ENCODE assay signal across 5 fruit fly cellular contexts in the genomic region with DNA sequence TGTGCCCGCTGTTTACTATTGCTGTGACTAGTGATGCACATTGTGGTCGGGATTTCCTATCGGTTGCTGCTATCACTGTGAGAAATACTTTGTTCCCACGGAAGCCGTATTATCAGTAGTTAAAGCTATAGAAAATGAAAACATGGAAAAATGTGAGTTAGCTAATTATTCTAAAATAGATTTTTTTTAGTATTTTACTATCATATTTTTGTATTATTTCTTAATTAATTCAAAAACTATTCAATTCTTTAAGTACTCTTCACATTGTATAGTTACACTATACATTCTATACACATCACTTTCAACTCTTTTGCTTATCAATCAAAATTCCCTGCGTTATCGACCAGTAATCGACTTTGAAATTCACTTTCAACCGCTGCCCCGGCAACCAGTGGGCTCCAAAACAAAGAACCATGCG.
TF ChIP-seq lines count a peak whose summit lies in the region.

Naxd (minus strand) TSS at position 45 of the 418 bp plus-strand sequence.
CG14079 (plus strand) TSS at position 335 of the 418 bp plus-strand sequence.

TF ChIP-seq in whole organism, adult, 20 proteins besides CTCF, POLR2A, EP300 and RAD21 (continued from another document):
- TF ChIP-seq CG7101 (tag; optimal IDR thresholded peaks at IDR 0.05; lab: Kevin White, UChicago) (peak; percentile 87), pad (GFP tag; optimal IDR thresholded peaks at IDR 0.05; lab: Kevin White, UChicago) (peak; percentile 36), cic (GFP tag; optimal IDR thresholded peaks at IDR 0.05; lab: Kevin White, UChicago) (peak; percentile 63)

TF ChIP-seq in whole organism, embryonic, 481 proteins besides CTCF, POLR2A, EP300 and RAD21 (continued from another document and continues in another):
- TF ChIP-seq phol (tag; optimal IDR thresholded peaks at IDR 0.05; lab: Kevin White, UChicago) (peak; percentile 59), otp (GFP tag; IDR thresholded peaks at IDR 0.05; lab: Robert Waterston, UW) (no peak), CG2116 (GFP tag; optimal IDR thresholded peaks at IDR 0.05; lab: Kevin White, UChicago) (peak; percentile 46), CG4617 (GFP tag; optimal IDR thresholded peaks at IDR 0.05; lab: Kevin White, UChicago; ENCODE audit: borderline replicate concordance) (peak; percentile 46), sna (GFP tag; IDR thresholded peaks at IDR 0.05; lab: Robert Waterston, UW; ENCODE audit: partially characterized antibody) (no peak), Myb (GFP tag; optimal IDR thresholded peaks at IDR 0.05; lab: Kevin White, UChicago) (peak; percentile 52), pan (optimal IDR thresholded peaks at IDR 0.05; lab: Kevin White, UChicago) (no peak), pan (GFP tag; optimal IDR thresholded peaks at IDR 0.05 in 1 of 2, IDR thresholded peaks at IDR 0.05 in 1 of 2) (peak in 1 of 2 experiments; percentile 76), dpn (GFP tag; optimal IDR thresholded peaks at IDR 0.05; lab: Kevin White, UChicago) (peak; percentile 34 to 70), sisA (GFP tag; IDR thresholded peaks at IDR 0.05; lab: Robert Waterston, UW) (peak; percentile 76), amos (GFP tag; IDR thresholded peaks at IDR 0.05; lab: Robert Waterston, UW; ENCODE audit: partially characterized antibody) (no peak; the same call in 1 of the 2 replicates), CG11247 (GFP tag; IDR thresholded peaks at IDR 0.05; lab: Robert Waterston, UW) (no peak), Sox100B (GFP tag; optimal IDR thresholded peaks at IDR 0.05; lab: Kevin White, UChicago) (peak; percentile 38), Blimp-1 (GFP tag; optimal IDR thresholded peaks at IDR 0.05; lab: Kevin White, UChicago) (peak; percentile 60), zen2 (GFP tag; IDR thresholded peaks at IDR 0.05; lab: Robert Waterston, UW; ENCODE audit: partially characterized antibody) (no peak), tio (GFP tag; optimal IDR thresholded peaks at IDR 0.05; lab: Kevin White, UChicago) (peak; percentile 34), CG7839 (tag; optimal IDR thresholded peaks at IDR 0.05; lab: Kevin White, UChicago) (peak; percentile 83), eyg (GFP tag; optimal IDR thresholded peaks at IDR 0.05; lab: Kevin White, UChicago) (no peak), CG3065 (GFP tag; optimal IDR thresholded peaks at IDR 0.05; lab: Kevin White, UChicago) (no peak), ap (GFP tag; IDR thresholded peaks at IDR 0.05; lab: Robert Waterston, UW) (peak; percentile 68), D (optimal IDR thresholded peaks at IDR 0.05; lab: Kevin White, UChicago) (no peak), D (GFP tag; optimal IDR thresholded peaks at IDR 0.05; lab: Kevin White, UChicago) (no peak), chm (GFP tag; IDR thresholded peaks at IDR 0.05; lab: Robert Waterston, UW) (0 out of 2 replicates have a peak, but pooled peaks have one; percentile 21), Deaf1 (tag; optimal IDR thresholded peaks at IDR 0.05; lab: Kevin White, UChicago) (no peak), CrebB (tag; optimal IDR thresholded peaks at IDR 0.05; lab: Kevin White, UChicago) (no peak), MESR4 (GFP tag; optimal IDR thresholded peaks at IDR 0.05; lab: Kevin White, UChicago) (no peak), so (GFP tag; IDR thresholded peaks at IDR 0.05; lab: Robert Waterston, UW) (peak; percentile 45; the same call in 1 of the 3 replicates), CG12659 (GFP tag; optimal IDR thresholded peaks at IDR 0.05; lab: Kevin White, UChicago) (peak; percentile 74), CG13894 (tag; optimal IDR thresholded peaks at IDR 0.05; lab: Kevin White, UChicago) (no peak)

TF ChIP-seq in whole organism, prepupa, 60 proteins besides CTCF, POLR2A, EP300 and RAD21 (continued from another document and continues in another):
- peak; percentile 80 for TF ChIP-seq CG6792 (GFP tag; optimal IDR thresholded peaks at IDR 0.05; lab: Kevin White, UChicago)
- peak; percentile 87 for TF ChIP-seq acj6 (GFP tag; optimal IDR thresholded peaks at IDR 0.05; lab: Kevin White, UChicago)
- TF ChIP-seq vri (GFP tag; optimal IDR thresholded peaks at IDR 0.05; lab: Kevin White, UChicago), result no peak
- no peak for TF ChIP-seq CG6276 (GFP tag; optimal IDR thresholded peaks at IDR 0.05; lab: Kevin White, UChicago)
- peak; percentile 87 for TF ChIP-seq Hr4 (GFP tag; optimal IDR thresholded peaks at IDR 0.05; lab: Kevin White, UChicago)
- TF ChIP-seq CG6163 (GFP tag; IDR thresholded peaks at IDR 0.05; lab: Robert Waterston, UW), result peak; percentile 83
- peak; percentile 92 for TF ChIP-seq Sox14 (GFP tag; optimal IDR thresholded peaks at IDR 0.05; lab: Kevin White, UChicago)
- peak; percentile 86 for TF ChIP-seq eg (GFP tag; IDR thresholded peaks at IDR 0.05; lab: Robert Waterston, UW)
- TF ChIP-seq fkh (GFP tag; optimal IDR thresholded peaks at IDR 0.05; lab: Kevin White, UChicago), result peak; percentile 60
- TF ChIP-seq CG6808 (GFP tag; optimal IDR thresholded peaks at IDR 0.05; lab: Kevin White, UChicago), result peak; percentile 60
- TF ChIP-seq CG7368 (GFP tag; optimal IDR thresholded peaks at IDR 0.05; lab: Kevin White, UChicago), result peak; percentile 55
- peak; percentile 83 for TF ChIP-seq achi (GFP tag; optimal IDR thresholded peaks at IDR 0.05; lab: Kevin White, UChicago)
- peak; percentile 69 for TF ChIP-seq topi (GFP tag; optimal IDR thresholded peaks at IDR 0.05; lab: Kevin White, UChicago)
- peak; percentile 81 for TF ChIP-seq pdm3 (GFP tag; optimal IDR thresholded peaks at IDR 0.05; lab: Kevin White, UChicago)
- no peak for TF ChIP-seq Sox102F (GFP tag; optimal IDR thresholded peaks at IDR 0.05; lab: Kevin White, UChicago)
- TF ChIP-seq esn (GFP tag; optimal IDR thresholded peaks at IDR 0.05; lab: Kevin White, UChicago), result peak; percentile 80
- TF ChIP-seq CG9139 (GFP tag; optimal IDR thresholded peaks at IDR 0.05; lab: Kevin White, UChicago), result no peak
- TF ChIP-seq cyc (GFP tag; optimal IDR thresholded peaks at IDR 0.05; lab: Kevin White, UChicago), result peak; percentile 61
- no peak for TF ChIP-seq ss (GFP tag; optimal IDR thresholded peaks at IDR 0.05; lab: Kevin White, UChicago)
- TF ChIP-seq svp (GFP tag; lab: Kevin White, UChicago), result peak; percentile 75
- no peak for TF ChIP-seq CG6854 (GFP tag; optimal IDR thresholded peaks at IDR 0.05; lab: Kevin White, UChicago)
- TF ChIP-seq CG31627 (GFP tag; optimal IDR thresholded peaks at IDR 0.05; lab: Kevin White, UChicago), result peak; percentile 76
- TF ChIP-seq CG11294 (GFP tag; IDR thresholded peaks at IDR 0.05; lab: Robert Waterston, UW), result peak; percentile 69; the same call in 1 of the 2 replicates
- TF ChIP-seq spab (GFP tag; optimal IDR thresholded peaks at IDR 0.05; lab: Kevin White, UChicago), result no peak
- TF ChIP-seq Blimp-1 (GFP tag; optimal IDR thresholded peaks at IDR 0.05; lab: Kevin White, UChicago), result peak; percentile 34
- peak; percentile 74 for TF ChIP-seq CG34406 (GFP tag; optimal IDR thresholded peaks at IDR 0.05; lab: Kevin White, UChicago)
- TF ChIP-seq lz (GFP tag; optimal IDR thresholded peaks at IDR 0.05; lab: Kevin White, UChicago), result peak; percentile 70
- peak; percentile 51 for TF ChIP-seq CG10669 (GFP tag; optimal IDR thresholded peaks at IDR 0.05; lab: Kevin White, UChicago)
- peak; percentile 90 for TF ChIP-seq CG8119 (GFP tag; IDR thresholded peaks at IDR 0.05; lab: Robert Waterston, UW)
- TF ChIP-seq dsx (GFP tag; optimal IDR thresholded peaks at IDR 0.05; lab: Kevin White, UChicago; ENCODE audit: poor library complexity, severe bottlenecking), result peak; percentile 88
- peak in 1 of 2 experiments; percentile 76 for TF ChIP-seq salr (GFP tag; optimal IDR thresholded peaks at IDR 0.05; lab: Kevin White, UChicago)
- peak; percentile 91 for TF ChIP-seq OdsH (GFP tag; optimal IDR thresholded peaks at IDR 0.05; lab: Kevin White, UChicago)

TF ChIP-seq in whole organism, pupa, 21 proteins besides CTCF, POLR2A, EP300 and RAD21 (continued from another document):
- TF ChIP-seq rn (GFP tag; IDR thresholded peaks at IDR 0.05; lab: Robert Waterston, UW), result peak; percentile 54
- TF ChIP-seq gl (tag; optimal IDR thresholded peaks at IDR 0.05; lab: Kevin White, UChicago), result peak; percentile 18

TF ChIP-seq in whole organism, wandering third instar larva, 38 proteins besides CTCF, POLR2A, EP300 and RAD21 (continued from another document):
- no peak for TF ChIP-seq CG32264 (GFP tag; optimal IDR thresholded peaks at IDR 0.05; lab: Kevin White, UChicago)
- peak; percentile 19 for TF ChIP-seq sage (GFP tag; optimal IDR thresholded peaks at IDR 0.05; lab: Kevin White, UChicago)
- TF ChIP-seq rgr (GFP tag; optimal IDR thresholded peaks at IDR 0.05; lab: Kevin White, UChicago), result peak; percentile 89
- TF ChIP-seq Myc (optimal IDR thresholded peaks at IDR 0.05; lab: Kevin White, UChicago), result no peak
- TF ChIP-seq tai (GFP tag; optimal IDR thresholded peaks at IDR 0.05; lab: Kevin White, UChicago), result no peak
- no peak for TF ChIP-seq Abd-B (GFP tag; optimal IDR thresholded peaks at IDR 0.05; lab: Kevin White, UChicago)
- TF ChIP-seq Hnf4 (GFP tag; optimal IDR thresholded peaks at IDR 0.05; lab: Kevin White, UChicago), result peak; percentile 83
- no peak for TF ChIP-seq pan (optimal IDR thresholded peaks at IDR 0.05; lab: Kevin White, UChicago)
- no peak for TF ChIP-seq dl (GFP tag; optimal IDR thresholded peaks at IDR 0.05; lab: Kevin White, UChicago; ENCODE audit: insufficient read depth in 1 of 2, partially characterized antibody in 2 of 2)
- peak; percentile 71 for TF ChIP-seq fru (GFP tag; optimal IDR thresholded peaks at IDR 0.05; lab: Kevin White, UChicago)
- peak; percentile 78 for TF ChIP-seq HLH106 (tag; optimal IDR thresholded peaks at IDR 0.05; lab: Kevin White, UChicago)
- peak; percentile 62 for TF ChIP-seq Sp1 (GFP tag; optimal IDR thresholded peaks at IDR 0.05; lab: Kevin White, UChicago)
- TF ChIP-seq Dif (GFP tag; optimal IDR thresholded peaks at IDR 0.05; lab: Kevin White, UChicago; ENCODE audit: partially characterized antibody), result no peak
- TF ChIP-seq Jra (GFP tag; optimal IDR thresholded peaks at IDR 0.05; lab: Kevin White, UChicago), result peak; percentile 41
- no peak for TF ChIP-seq N (GFP tag; optimal IDR thresholded peaks at IDR 0.05; lab: Kevin White, UChicago)
- TF ChIP-seq Hr83 (GFP tag; optimal IDR thresholded peaks at IDR 0.05; lab: Kevin White, UChicago; ENCODE audit: poor library complexity, severe bottlenecking), result peak; percentile 42
- TF ChIP-seq usp (GFP tag; optimal IDR thresholded peaks at IDR 0.05; lab: Kevin White, UChicago), result no peak
- TF ChIP-seq brk (GFP tag; optimal IDR thresholded peaks at IDR 0.05; lab: Kevin White, UChicago), result no peak
